Fruit fly (Drosophila melanogaster): ENCODE measurements around the gene Pgant7.
A peak's percentile ranks its signal among the peaks of the same experiment; 100 is the strongest.

The Pgant7 gene

dm6 chrX:18522395-18523104 lies 22.8 kb upstream of the Pgant7 start, which contains the start of gene CG6481:
Gene CG6481 (minus strand): TSS chrX:18522445.
- TF ChIP-seq foxo (GFP tag; optimal IDR thresholded peaks at IDR 0.05) (peak in 1 of 2 experiments; percentile 2), N (GFP tag; optimal IDR thresholded peaks at IDR 0.05) (no peak), ey (GFP tag; optimal IDR thresholded peaks at IDR 0.05) (peak; percentile 33)

dm6 chrX:18520360-18520759 lies 20.6 kb upstream of the Pgant7 start:
- TF ChIP-seq Dif (GFP tag; optimal IDR thresholded peaks at IDR 0.05; ENCODE audit: partially characterized antibody) (peak; percentile 32), Jra (GFP tag; optimal IDR thresholded peaks at IDR 0.05) (no peak), Myc (optimal IDR thresholded peaks at IDR 0.05) (peak; percentile 66), brk (GFP tag; optimal IDR thresholded peaks at IDR 0.05) (no peak), N (GFP tag; optimal IDR thresholded peaks at IDR 0.05) (peak; percentile 59), jim (GFP tag; optimal IDR thresholded peaks at IDR 0.05) (no peak), woc (GFP tag; optimal IDR thresholded peaks at IDR 0.05) (no peak)

DNA sequence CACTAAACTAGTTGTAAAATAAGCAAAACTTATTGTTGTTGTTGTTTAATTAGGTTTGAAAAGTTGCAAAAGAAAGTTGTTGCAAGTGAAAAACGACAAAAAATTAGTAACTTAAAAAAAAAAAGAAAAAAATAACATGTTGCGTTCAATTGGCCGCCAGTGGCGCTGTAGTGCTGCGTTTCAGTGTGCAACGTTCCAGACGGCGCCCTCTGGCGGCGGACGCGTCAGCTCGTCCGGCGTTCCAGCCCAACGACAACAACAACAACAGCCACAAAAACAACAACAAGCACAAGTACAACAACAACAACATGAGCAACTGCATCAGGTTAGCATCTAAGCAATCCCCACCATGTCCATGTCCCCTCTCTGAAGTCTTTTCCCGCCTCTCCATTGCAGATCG lies 17.6 kb upstream of the Pgant7 start:
- TF ChIP-seq dsf (GFP tag; optimal IDR thresholded peaks at IDR 0.05; ENCODE audit: borderline replicate concordance) (no peak), foxo (GFP tag; optimal IDR thresholded peaks at IDR 0.05) (no peak), usp (GFP tag; optimal IDR thresholded peaks at IDR 0.05) (no peak), dl (GFP tag; optimal IDR thresholded peaks at IDR 0.05; ENCODE audit: insufficient read depth in 1 of 2, partially characterized antibody in 2 of 2) (no peak)

- TF ChIP-seq Myc (optimal IDR thresholded peaks at IDR 0.05) (peak; percentile 87), woc (GFP tag; optimal IDR thresholded peaks at IDR 0.05) (peak; percentile 82), psq (GFP tag; optimal IDR thresholded peaks at IDR 0.05) (peak; percentile 53), brk (GFP tag; optimal IDR thresholded peaks at IDR 0.05) (no peak)
These were observed 16.3 kb upstream of the Pgant7 start for dm6 chrX:18515988-18516541.

DNA sequence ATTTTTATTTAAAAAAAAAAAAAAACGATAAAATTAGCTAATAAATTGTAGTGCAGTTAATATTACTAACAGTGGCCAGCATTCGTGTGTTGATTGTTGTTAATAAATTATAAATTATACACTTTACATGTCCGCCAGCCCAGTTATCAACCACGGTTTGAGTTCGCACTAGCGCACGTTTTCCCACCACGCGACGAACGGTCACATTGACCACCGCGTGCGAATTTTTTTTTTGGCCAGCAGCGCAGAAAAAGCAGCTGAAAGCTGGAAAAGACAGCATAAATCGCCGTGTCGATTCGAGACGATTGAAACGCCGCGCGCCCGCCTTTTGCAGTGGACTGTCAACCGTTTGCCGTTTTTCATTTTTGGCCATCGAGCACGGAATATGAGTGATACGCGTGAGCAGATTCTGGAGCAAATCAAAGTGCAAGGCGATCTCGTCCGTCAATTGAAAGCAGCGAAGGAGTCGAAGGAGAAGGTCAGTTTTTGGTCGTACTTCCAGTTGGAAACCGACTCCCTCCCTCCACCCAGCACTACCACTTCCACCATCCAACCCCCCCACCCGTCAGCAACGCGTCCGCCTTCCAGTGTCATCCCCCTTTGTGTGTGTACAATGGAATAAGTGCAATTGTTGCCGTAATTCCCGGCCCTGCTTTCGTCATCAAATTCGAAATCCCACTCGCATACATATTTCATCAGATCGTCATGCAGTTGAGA lies 15.6 kb upstream of the Pgant7 start, which contains the start of the genes Bx and HisRS:
Gene Bx (plus strand): TSS at position 224 of the 717 bp plus-strand sequence.
Gene HisRS (plus strand): TSS at position 224 of the 717 bp plus-strand sequence.
- no peak for TF ChIP-seq foxo (GFP tag; optimal IDR thresholded peaks at IDR 0.05)
- peak; percentile 60 for TF ChIP-seq Myc (optimal IDR thresholded peaks at IDR 0.05)

DNA sequence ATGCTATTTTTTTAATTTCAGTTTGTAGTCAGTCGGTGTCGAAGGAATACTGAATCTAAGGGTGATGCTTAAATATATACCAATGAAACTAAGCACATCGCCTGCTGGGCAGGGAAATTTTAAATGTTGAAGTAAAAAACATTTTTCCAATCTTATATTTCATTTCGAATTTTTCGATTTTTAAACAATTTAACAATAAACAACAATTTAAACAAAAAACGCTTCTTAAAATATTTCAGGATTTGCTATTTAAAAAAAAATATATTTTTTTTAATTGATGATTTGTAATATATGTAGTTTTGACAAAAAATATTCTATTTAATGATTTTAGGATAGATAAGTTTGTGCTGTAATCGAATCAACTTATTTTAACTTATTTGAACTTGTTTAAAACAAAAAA lies 15.0 kb upstream of the Pgant7 start, which contains the start of gene CG6470:
Gene CG6470 (minus strand): TSS at position 101 of the 400 bp plus-strand sequence.
- TF ChIP-seq Jra (GFP tag; optimal IDR thresholded peaks at IDR 0.05) (no peak), Rel (GFP tag; optimal IDR thresholded peaks at IDR 0.05) (no peak), Rel (tag; optimal IDR thresholded peaks at IDR 0.05) (no peak), woc (GFP tag; optimal IDR thresholded peaks at IDR 0.05) (no peak), brk (GFP tag; optimal IDR thresholded peaks at IDR 0.05) (no peak), sv (GFP tag; optimal IDR thresholded peaks at IDR 0.05) (no peak), lola (GFP tag; optimal IDR thresholded peaks at IDR 0.05) (no peak), br (GFP tag; optimal IDR thresholded peaks at IDR 0.05) (no peak), Hr83 (GFP tag; optimal IDR thresholded peaks at IDR 0.05; ENCODE audit: poor library complexity, severe bottlenecking) (no peak), Mio (GFP tag; optimal IDR thresholded peaks at IDR 0.05) (no peak), jim (GFP tag; optimal IDR thresholded peaks at IDR 0.05) (no peak), dmrt93B (GFP tag; optimal IDR thresholded peaks at IDR 0.05) (no peak), psq (GFP tag; optimal IDR thresholded peaks at IDR 0.05) (no peak), sage (GFP tag; optimal IDR thresholded peaks at IDR 0.05) (no peak), CG32264 (GFP tag; optimal IDR thresholded peaks at IDR 0.05) (no peak)

dm6 chrX:18512271-18512679 lies 12.5 kb upstream of the Pgant7 start, which contains the start of gene Ggt-1:
Gene Ggt-1 (minus strand): TSS chrX:18512521.
- TF ChIP-seq Vsx2 (GFP tag; optimal IDR thresholded peaks at IDR 0.05; ENCODE audit: partially characterized antibody) (peak; percentile 10), CrebA (GFP tag; optimal IDR thresholded peaks at IDR 0.05; ENCODE audit: borderline replicate concordance) (no peak), Rel (GFP tag; optimal IDR thresholded peaks at IDR 0.05) (no peak), Rel (tag; optimal IDR thresholded peaks at IDR 0.05) (peak; percentile 31), h (GFP tag; optimal IDR thresholded peaks at IDR 0.05) (no peak)

All from whole organism, wandering third instar larva.